Worm (Caenorhabditis elegans) whole organism, L2 larva: Measurements from ENCODE around the gene K10B2.4.

Experiments used
- C34F6.9 ChIP-seq: fragments of 150-350 bp; optimal IDR thresholded peaks from 2 replicates; lab custom pipeline; 2014; ENCODE audit warnings: missing biosample characterization, missing genetic modification characterization
- F13H6.1 ChIP-seq: sonication (generic microtip); optimal IDR thresholded peaks from 2 replicates; lab custom pipeline; 2016; ENCODE audit warnings: missing genetic modification characterization, missing compliant biosample characterization
- R02D3.7 ChIP-seq: fragments of 150-350 bp; optimal IDR thresholded peaks from 2 replicates; lab custom pipeline; 2014; ENCODE audit warnings: missing biosample characterization, missing genetic modification characterization
- Y55F3AM.14 ChIP-seq: fragments of 200-800 bp; sonication (Bioruptor generic); optimal IDR thresholded peaks from 2 replicates; lab custom pipeline; 2018; ENCODE audit warnings: mild to moderate bottlenecking, missing genetic modification characterization, missing compliant biosample characterization
- ZK546.5 ChIP-seq: sonication (generic microtip); optimal IDR thresholded peaks from 2 replicates; lab custom pipeline; 2017; ENCODE audit warnings: missing biosample characterization, missing genetic modification characterization
- alr-1 ChIP-seq: fragments of 150-350 bp; optimal IDR thresholded peaks from 2 replicates; lab custom pipeline; 2014; ENCODE audit warnings: missing biosample characterization, missing genetic modification characterization
- aly-2 ChIP-seq: fragments of 150-350 bp; optimal IDR thresholded peaks from 2 replicates; lab custom pipeline; 2014; ENCODE audit warnings: missing biosample characterization, missing genetic modification characterization
- ama-1 ChIP-seq: fragments of 150-350 bp; optimal IDR thresholded peaks from 2 replicates; lab custom pipeline; 2018; ENCODE audit warnings: inconsistent platforms
- blmp-1 ChIP-seq: sonication (generic microtip); optimal IDR thresholded peaks from 2 replicates; lab custom pipeline; 2017; ENCODE audit warnings: missing genetic modification characterization, mild to moderate bottlenecking, missing compliant biosample characterization, antibody characterized with exemption, moderate library complexity; ENCODE audit not compliant: insufficient read depth
- ceh-16 ChIP-seq: fragments of 150-350 bp; optimal IDR thresholded peaks from 2 replicates; lab custom pipeline; 2014; ENCODE audit warnings: missing biosample characterization, missing genetic modification characterization
- ceh-82 ChIP-seq: fragments of 150-350 bp; optimal IDR thresholded peaks from 2 replicates; lab custom pipeline; 2014; ENCODE audit warnings: missing biosample characterization, missing genetic modification characterization
- crh-2 ChIP-seq: sonication (generic microtip); optimal IDR thresholded peaks from 2 replicates; lab custom pipeline; 2017; ENCODE audit warnings: missing biosample characterization, missing genetic modification characterization
- dmd-4 ChIP-seq: sonication (generic microtip); optimal IDR thresholded peaks from 2 replicates; lab custom pipeline; 2017; ENCODE audit warnings: missing biosample characterization, missing genetic modification characterization
- egl-27 ChIP-seq: sonication (generic microtip); optimal IDR thresholded peaks from 3 replicates; lab custom pipeline; 2017; ENCODE audit warnings: missing biosample characterization, missing genetic modification reagents, missing genetic modification characterization
- elt-1 ChIP-seq: fragments of 150-350 bp; optimal IDR thresholded peaks from 2 replicates; lab custom pipeline; 2014; ENCODE audit warnings: missing biosample characterization, missing genetic modification characterization
- elt-3 ChIP-seq: sonication (generic microtip); optimal IDR thresholded peaks from 2 replicates; lab custom pipeline; 2017; ENCODE audit warnings: missing biosample characterization, missing genetic modification characterization
- fos-1 ChIP-seq: fragments of 150-350 bp; optimal IDR thresholded peaks from 2 replicates; lab custom pipeline; 2014; ENCODE audit warnings: missing biosample characterization, missing genetic modification characterization
- gmeb-1 ChIP-seq: fragments of 150-350 bp; optimal IDR thresholded peaks from 2 replicates; lab custom pipeline; 2014; ENCODE audit warnings: missing biosample characterization, missing genetic modification characterization
- lin-11 ChIP-seq: fragments of 150-350 bp; sonication (generic microtip); optimal IDR thresholded peaks from 2 replicates; lab custom pipeline; 2014; ENCODE audit warnings: missing biosample characterization, missing genetic modification characterization, inconsistent platforms, mixed read lengths
- lin-13 ChIP-seq: fragments of 150-350 bp; optimal IDR thresholded peaks from 2 replicates; lab custom pipeline; 2014; ENCODE audit warnings: missing biosample characterization, missing genetic modification reagents, missing genetic modification characterization
- lin-39 ChIP-seq: fragments of 150-350 bp; optimal IDR thresholded peaks from 2 replicates; lab custom pipeline; 2014; ENCODE audit warnings: missing biosample characterization, missing genetic modification reagents, missing genetic modification characterization
- lsy-2 ChIP-seq, 2 experiments: fragments of 150-350 bp in 1 of 2; sonication (generic microtip) in 1 of 2; optimal IDR thresholded peaks; 2 replicates each; lab custom pipeline; 2014 to 2017; ENCODE audit warnings: missing biosample characterization in 2 of 2, missing genetic modification characterization in 2 of 2
- mab-5 ChIP-seq: fragments of 150-350 bp; optimal IDR thresholded peaks from 2 replicates; lab custom pipeline; 2014; ENCODE audit warnings: missing biosample characterization, missing genetic modification characterization
- mbf-1 ChIP-seq: sonication (generic microtip); optimal IDR thresholded peaks from 2 replicates; lab custom pipeline; 2017; ENCODE audit warnings: missing biosample characterization, missing genetic modification characterization
- mdl-1 ChIP-seq, 2 experiments: fragments of 150-350 bp in 1 of 2; sonication (generic microtip) in 1 of 2; optimal IDR thresholded peaks; 2 replicates each; lab custom pipeline; 2017; ENCODE audit warnings: missing biosample characterization in 2 of 2, missing genetic modification characterization in 2 of 2
- nhr-10 ChIP-seq: sonication (generic microtip); optimal IDR thresholded peaks from 2 replicates; lab custom pipeline; 2017; ENCODE audit warnings: missing biosample characterization, missing genetic modification characterization
- nhr-11 ChIP-seq: fragments of 150-350 bp; optimal IDR thresholded peaks from 2 replicates; lab custom pipeline; 2014; ENCODE audit warnings: missing biosample characterization, missing genetic modification characterization
- nhr-12 ChIP-seq: fragments of 150-350 bp; optimal IDR thresholded peaks from 2 replicates; lab custom pipeline; 2014; ENCODE audit warnings: missing biosample characterization, missing genetic modification characterization
- nhr-129 ChIP-seq: fragments of 150-350 bp; optimal IDR thresholded peaks from 2 replicates; lab custom pipeline; 2014; ENCODE audit warnings: missing biosample characterization, missing genetic modification characterization
- nhr-21 ChIP-seq: fragments of 150-350 bp; optimal IDR thresholded peaks from 2 replicates; lab custom pipeline; 2014; ENCODE audit warnings: missing biosample characterization, missing genetic modification characterization
- nhr-23 ChIP-seq: fragments of 150-350 bp; optimal IDR thresholded peaks from 2 replicates; lab custom pipeline; 2014; ENCODE audit warnings: missing biosample characterization, missing genetic modification reagents, missing genetic modification characterization
- nhr-237 ChIP-seq: fragments of 150-350 bp; optimal IDR thresholded peaks from 2 replicates; lab custom pipeline; 2014; ENCODE audit warnings: missing biosample characterization, missing genetic modification characterization
- nhr-25 ChIP-seq: fragments of 150-350 bp; sonication (generic microtip); optimal IDR thresholded peaks from 3 replicates; lab custom pipeline; 2014; ENCODE audit warnings: missing biosample characterization, missing genetic modification characterization
- nhr-6 ChIP-seq: fragments of 150-350 bp; optimal IDR thresholded peaks from 2 replicates; lab custom pipeline; 2014; ENCODE audit warnings: missing biosample characterization, missing genetic modification characterization
- nhr-77 ChIP-seq: fragments of 150-350 bp; optimal IDR thresholded peaks from 2 replicates; lab custom pipeline; 2014; ENCODE audit warnings: missing biosample characterization, missing genetic modification characterization
- peb-1 ChIP-seq: fragments of 150-350 bp; optimal IDR thresholded peaks from 2 replicates; lab custom pipeline; 2014; ENCODE audit warnings: missing biosample characterization, missing genetic modification characterization
- sem-4 ChIP-seq: fragments of 150-350 bp; optimal IDR thresholded peaks from 2 replicates; lab custom pipeline; 2014; ENCODE audit warnings: missing biosample characterization, missing genetic modification reagents, missing genetic modification characterization
- skn-1 ChIP-seq: sonication (generic microtip); optimal IDR thresholded peaks from 2 replicates; lab custom pipeline; 2017; ENCODE audit warnings: missing biosample characterization, missing genetic modification characterization
- sma-3 ChIP-seq: sonication (generic microtip); optimal IDR thresholded peaks from 2 replicates; lab custom pipeline; 2016; ENCODE audit warnings: missing genetic modification reagents, missing genetic modification characterization, missing compliant biosample characterization
- sma-9 ChIP-seq, 2 experiments: fragments of 150-350 bp in 1 of 2; sonication (generic microtip) in 1 of 2; optimal IDR thresholded peaks; 2 replicates each; lab custom pipeline; 2014 to 2016; ENCODE audit warnings: missing genetic modification characterization in 2 of 2, mild to moderate bottlenecking in 1 of 2, missing biosample characterization in 1 of 2, missing compliant biosample characterization in 1 of 2, missing genetic modification reagents in 1 of 2, moderate library complexity in 1 of 2
- snpc-4 ChIP-seq: fragments of 150-350 bp; optimal IDR thresholded peaks from 2 replicates; lab custom pipeline; 2014; ENCODE audit warnings: missing biosample characterization, missing genetic modification characterization
- unc-39 ChIP-seq: fragments of 150-350 bp; optimal IDR thresholded peaks from 2 replicates; lab custom pipeline; 2014; ENCODE audit warnings: missing biosample characterization, missing genetic modification characterization
- unc-55 ChIP-seq: fragments of 150-350 bp; sonication (generic microtip); optimal IDR thresholded peaks from 3 replicates; lab custom pipeline; 2014; ENCODE audit warnings: missing biosample characterization, missing genetic modification reagents, missing genetic modification characterization
- unc-62 ChIP-seq: fragments of 150-350 bp; optimal IDR thresholded peaks from 2 replicates; lab custom pipeline; 2014; ENCODE audit warnings: missing biosample characterization, missing genetic modification reagents, missing genetic modification characterization
- zag-1 ChIP-seq: fragments of 150-350 bp; optimal IDR thresholded peaks from 2 replicates; lab custom pipeline; 2014; ENCODE audit warnings: missing biosample characterization, missing genetic modification characterization
- ztf-1 ChIP-seq: fragments of 200-800 bp; sonication (Bioruptor generic); conservative IDR thresholded peaks from 2 replicates; pipeline ENCODE4 v1.3.6; 2022; ENCODE audit warnings: missing genetic modification characterization, missing compliant biosample characterization
- ztf-11 ChIP-seq: sonication (generic microtip); optimal IDR thresholded peaks from 2 replicates; lab custom pipeline; 2017; ENCODE audit warnings: missing biosample characterization, missing genetic modification characterization
- ztf-4 ChIP-seq: fragments of 150-350 bp; optimal IDR thresholded peaks from 2 replicates; lab custom pipeline; 2014; ENCODE audit warnings: missing biosample characterization, missing genetic modification characterization

K10B2.4 gene

DNA sequence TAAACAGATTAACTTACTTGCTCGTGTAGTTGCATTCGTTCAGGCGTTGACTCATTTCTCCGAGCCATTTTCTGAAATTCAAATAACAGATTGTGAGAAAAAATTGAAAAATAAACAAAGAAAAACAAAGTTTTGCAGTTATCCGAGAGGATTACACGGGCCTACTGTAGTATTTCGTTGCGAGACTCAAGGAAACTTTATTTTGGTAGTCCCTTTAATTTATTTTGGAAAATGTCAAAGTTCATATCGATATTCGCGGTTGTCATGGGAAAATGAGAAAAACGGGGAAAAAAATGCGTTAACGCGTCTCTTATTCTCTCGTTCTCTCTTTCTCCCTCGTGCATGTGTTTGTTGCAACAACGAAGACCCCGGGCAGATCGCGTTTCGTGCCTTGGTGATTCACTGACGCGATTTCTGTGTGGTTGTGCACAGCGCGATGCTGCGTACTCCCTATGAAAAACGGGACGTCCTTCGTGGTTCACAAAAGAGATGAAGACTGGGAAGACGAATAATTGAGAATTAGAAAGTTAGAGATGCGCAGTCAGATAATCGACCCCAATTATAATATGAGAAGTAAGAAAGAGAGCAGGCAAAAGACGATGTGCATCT is 29.4 kb downstream of the K10B2.4 start, which contains the start of gene set-4:
TSS of gene set-4 (minus strand) at position 120 of the 609 bp plus-strand sequence.
- TF ChIP-seq nhr-6 (tag; lab: Kevin White, UChicago) (peak; percentile 85), nhr-25 (tag; lab: Kevin White, UChicago) (peak; percentile 92), C34F6.9 (tag; lab: Kevin White, UChicago) (peak; percentile 98), skn-1 (no peak), nhr-77 (tag; lab: Kevin White, UChicago) (peak; percentile 68), ceh-16 (tag; lab: Kevin White, UChicago) (peak; percentile 91), F13H6.1 (tag; lab: Kevin White, UChicago) (peak; percentile 92), zag-1 (tag; lab: Kevin White, UChicago) (peak; percentile 72), nhr-21 (tag; lab: Kevin White, UChicago) (peak; percentile 87), snpc-4 (peak; percentile 88), mab-5 (peak; percentile 84), ceh-82 (tag; lab: Kevin White, UChicago) (peak; percentile 68), sma-3 (GFP tag; lab: Kevin White, UChicago) (peak; percentile 91), mbf-1 (no peak), nhr-12 (tag; lab: Kevin White, UChicago) (no peak), elt-1 (no peak), Y55F3AM.14 (GFP tag; lab: Kevin White, UChicago) (peak; percentile 78), lin-39 (tag; lab: Kevin White, UChicago) (no peak), unc-55 (GFP tag; lab: Kevin White, UChicago) (peak; percentile 96), ztf-11 (tag; lab: Kevin White, UChicago) (peak; percentile 61), alr-1 (tag; lab: Kevin White, UChicago) (no peak), nhr-23 (tag; lab: Kevin White, UChicago) (no peak), ZK546.5 (peak; percentile 27), unc-39 (tag; lab: Kevin White, UChicago) (no peak), unc-62 (GFP tag; lab: Kevin White, UChicago) (peak; percentile 59), lin-11 (tag; lab: Kevin White, UChicago) (peak; percentile 89), blmp-1 (tag; lab: Kevin White, UChicago) (peak; percentile 54), lsy-2 (tag; optimal IDR thresholded peaks at IDR 0.05; lab: Kevin White, UChicago) (peak; percentile 90 to 95), ama-1 (lab: Kevin White, UChicago) (peak; percentile 26), ztf-4 (tag; lab: Kevin White, UChicago) (peak; percentile 90), R02D3.7 (peak; percentile 50), sem-4 (tag; lab: Kevin White, UChicago) (peak; percentile 93), mdl-1 (tag; optimal IDR thresholded peaks at IDR 0.05; lab: Kevin White, UChicago) (peak; percentile 18 to 91), sma-9 (GFP tag; optimal IDR thresholded peaks at IDR 0.05; lab: Kevin White, UChicago) (peak; percentile 92), sma-9 (tag; optimal IDR thresholded peaks at IDR 0.05; lab: Kevin White, UChicago) (no peak), nhr-129 (peak; percentile 96), crh-2 (tag; lab: Kevin White, UChicago) (peak; percentile 97), nhr-11 (tag; lab: Kevin White, UChicago) (no peak), lin-13 (GFP tag; lab: Kevin White, UChicago) (peak; percentile 93), gmeb-1 (peak; percentile 90), dmd-4 (no peak), aly-2 (tag; lab: Kevin White, UChicago) (no peak), fos-1 (tag; lab: Kevin White, UChicago) (peak; percentile 96), ztf-1 (GFP tag; lab: Robert Waterston, UW) (no peak), elt-3 (tag; lab: Kevin White, UChicago) (no peak), nhr-237 (tag; lab: Kevin White, UChicago) (peak; percentile 20), nhr-10 (tag; lab: Kevin White, UChicago) (peak; percentile 78), egl-27 (tag; lab: Kevin White, UChicago) (peak; percentile 85), peb-1 (tag; lab: Kevin White, UChicago) (no peak)
